Worm (Caenorhabditis elegans): ENCODE measurements around the gene nspe-2.

ce11 chrII:12654447-12654846 lies 35.3 kb upstream of the nspe-2 start, which contains the start of gene rgs-4:
- TF ChIP-seq elt-2 (tag; optimal IDR thresholded peaks at IDR 0.05) (no peak), rnt-1 (tag; optimal IDR thresholded peaks at IDR 0.05) (no peak), pqm-1 (tag; optimal IDR thresholded peaks at IDR 0.05) (no peak), dmd-4 (tag; optimal IDR thresholded peaks at IDR 0.05; ENCODE audit: borderline replicate concordance) (no peak)
